Worm (Caenorhabditis elegans): ENCODE measurements around the gene F54D10.4.
A peak's percentile ranks its signal among the peaks of the same experiment; 100 is the strongest.

- TF ChIP-seq jun-1 (tag; optimal IDR thresholded peaks at IDR 0.05) (peak; percentile 37), rnt-1 (tag; optimal IDR thresholded peaks at IDR 0.05) (peak; percentile 93), unc-62 (GFP tag; optimal IDR thresholded peaks at IDR 0.05) (no peak), tlp-1 (tag; optimal IDR thresholded peaks at IDR 0.05) (no peak), nhr-12 (tag; optimal IDR thresholded peaks at IDR 0.05) (no peak), aly-2 (tag; optimal IDR thresholded peaks at IDR 0.05) (no peak)
Observed at ce11 chrII:3808104-3808503, 1.2 kb upstream of the F54D10.4 start, which contains the start of gene F54D10.5.
